Worm (Caenorhabditis elegans): Measurements from ENCODE around the gene abu-2.
A peak's percentile ranks its signal among the peaks of the same experiment; 100 is the strongest.

DNA sequence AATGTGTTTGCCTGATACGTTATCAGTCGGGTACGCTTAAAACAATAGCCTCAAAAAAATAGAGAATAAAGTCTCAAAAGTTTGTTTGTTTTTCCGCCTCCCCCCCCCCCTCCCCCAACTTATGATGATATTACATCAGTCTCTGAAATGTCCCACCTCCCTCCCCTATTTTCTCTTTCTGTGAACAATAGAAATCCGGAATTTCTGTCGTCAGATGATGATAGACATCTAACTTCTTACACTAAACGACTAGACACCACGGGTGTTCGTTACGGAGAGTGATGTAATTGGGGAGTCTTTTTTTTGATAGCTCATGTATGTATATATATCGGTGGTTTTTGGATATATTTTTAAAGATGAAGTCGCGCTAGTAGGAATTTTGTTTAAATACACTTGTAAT is 16.0 kb downstream of the abu-2 start:
- TF ChIP-seq pqm-1 (tag; optimal IDR thresholded peaks at IDR 0.05) (no peak), elt-2 (tag; optimal IDR thresholded peaks at IDR 0.05) (peak; percentile 4), nhr-28 (tag; optimal IDR thresholded peaks at IDR 0.05) (no peak)
